Worm (Caenorhabditis elegans) whole organism, L3 larva: ENCODE measurements around the gene K09E2.3.

Experiments used
- R02D3.7 ChIP-seq: fragments of 150-350 bp; optimal IDR thresholded peaks from 2 replicates; lab custom pipeline; 2014; ENCODE audit warnings: missing biosample characterization, missing genetic modification characterization
- ZK546.5 ChIP-seq: sonication (generic microtip); optimal IDR thresholded peaks from 2 replicates; lab custom pipeline; 2017; ENCODE audit warnings: missing biosample characterization, missing genetic modification characterization
- aly-2 ChIP-seq: fragments of 150-350 bp; optimal IDR thresholded peaks from 2 replicates; lab custom pipeline; 2014; ENCODE audit warnings: missing biosample characterization, missing genetic modification characterization
- ceh-16 ChIP-seq: sonication (generic microtip); optimal IDR thresholded peaks from 2 replicates; lab custom pipeline; 2017; ENCODE audit warnings: missing biosample characterization, missing genetic modification characterization
- ceh-82 ChIP-seq: fragments of 150-350 bp; optimal IDR thresholded peaks from 2 replicates; lab custom pipeline; 2014; ENCODE audit warnings: missing biosample characterization, missing genetic modification characterization
- ceh-9 ChIP-seq: sonication (generic microtip); optimal IDR thresholded peaks from 2 replicates; lab custom pipeline; 2018; ENCODE audit warnings: missing biosample characterization, missing genetic modification characterization
- egl-27 ChIP-seq: sonication (generic microtip); optimal IDR thresholded peaks from 4 replicates; lab custom pipeline; 2017; ENCODE audit warnings: missing biosample characterization, missing genetic modification reagents, missing genetic modification characterization
- elt-1 ChIP-seq: fragments of 150-350 bp; optimal IDR thresholded peaks from 2 replicates; lab custom pipeline; 2014; ENCODE audit warnings: missing biosample characterization, missing genetic modification characterization
- elt-2 ChIP-seq: sonication (generic microtip); optimal IDR thresholded peaks from 2 replicates; lab custom pipeline; 2016; ENCODE audit warnings: missing genetic modification reagents, mild to moderate bottlenecking, missing genetic modification characterization, missing compliant biosample characterization
- elt-3 ChIP-seq, 3 experiments: fragments of 150-350 bp in 1 of 3; sonication (generic microtip) in 2 of 3; optimal IDR thresholded peaks; 2 replicates in 2 of 3; 4 replicates in 1 of 3; lab custom pipeline; 2014 to 2017; ENCODE audit warnings: missing biosample characterization in 3 of 3, missing genetic modification characterization in 3 of 3
- fkh-10 ChIP-seq: sonication (generic microtip); optimal IDR thresholded peaks from 2 replicates; lab custom pipeline; 2017; ENCODE audit warnings: missing biosample characterization, missing genetic modification reagents, missing genetic modification characterization
- fkh-2 ChIP-seq: fragments of 150-350 bp; optimal IDR thresholded peaks from 2 replicates; lab custom pipeline; 2014; ENCODE audit warnings: missing biosample characterization, missing genetic modification reagents, missing genetic modification characterization
- hmg-11 ChIP-seq: sonication (generic microtip); optimal IDR thresholded peaks from 2 replicates; lab custom pipeline; 2016; ENCODE audit warnings: missing genetic modification characterization, missing compliant biosample characterization
- jun-1 ChIP-seq: fragments of 150-350 bp; optimal IDR thresholded peaks from 2 replicates; lab custom pipeline; 2014; ENCODE audit warnings: missing biosample characterization, missing genetic modification reagents, missing genetic modification characterization
- lsy-12 ChIP-seq: sonication (generic microtip); optimal IDR thresholded peaks from 2 replicates; lab custom pipeline; 2016; ENCODE audit warnings: mild to moderate bottlenecking, missing genetic modification characterization, missing compliant biosample characterization
- mdl-1 ChIP-seq: fragments of 150-350 bp; optimal IDR thresholded peaks from 2 replicates; lab custom pipeline; 2014; ENCODE audit warnings: missing biosample characterization, missing genetic modification characterization
- mml-1 ChIP-seq: fragments of 150-350 bp; sonication (generic microtip); optimal IDR thresholded peaks from 3 replicates; lab custom pipeline; 2014; ENCODE audit warnings: missing biosample characterization, missing genetic modification characterization
- nfya-1 ChIP-seq: sonication (generic microtip); optimal IDR thresholded peaks from 2 replicates; lab custom pipeline; 2017; ENCODE audit warnings: missing genetic modification characterization, mild to moderate bottlenecking, missing compliant biosample characterization, antibody characterized with exemption, moderate library complexity; ENCODE audit not compliant: insufficient read depth
- nhr-11 ChIP-seq: fragments of 150-350 bp; optimal IDR thresholded peaks from 2 replicates; lab custom pipeline; 2014; ENCODE audit warnings: missing biosample characterization, missing genetic modification characterization
- nhr-12 ChIP-seq: fragments of 150-350 bp; optimal IDR thresholded peaks from 2 replicates; lab custom pipeline; 2014; ENCODE audit warnings: missing biosample characterization, missing genetic modification characterization
- nhr-237 ChIP-seq: fragments of 150-350 bp; optimal IDR thresholded peaks from 2 replicates; lab custom pipeline; 2014; ENCODE audit warnings: missing biosample characterization, missing genetic modification characterization
- nhr-25 ChIP-seq: sonication (generic microtip); optimal IDR thresholded peaks from 2 replicates; lab custom pipeline; 2017; ENCODE audit warnings: missing biosample characterization, missing genetic modification characterization
- nhr-28 ChIP-seq: fragments of 150-350 bp; optimal IDR thresholded peaks from 2 replicates; lab custom pipeline; 2014; ENCODE audit warnings: missing biosample characterization, missing genetic modification characterization
- nhr-43 ChIP-seq: sonication (generic microtip); optimal IDR thresholded peaks from 2 replicates; lab custom pipeline; 2016; ENCODE audit warnings: mild to moderate bottlenecking, missing genetic modification characterization, missing compliant biosample characterization; ENCODE audit not compliant: poor library complexity, severe bottlenecking
- nhr-76 ChIP-seq: fragments of 150-350 bp; sonication (generic microtip); optimal IDR thresholded peaks from 5 replicates; lab custom pipeline; 2014; ENCODE audit warnings: missing biosample characterization, missing genetic modification characterization
- nhr-77 ChIP-seq: fragments of 150-350 bp; optimal IDR thresholded peaks from 2 replicates; lab custom pipeline; 2014; ENCODE audit warnings: missing biosample characterization, missing genetic modification characterization
- pha-4 ChIP-seq: fragments of 150-350 bp; optimal IDR thresholded peaks from 2 replicates; lab custom pipeline; 2014; ENCODE audit warnings: missing biosample characterization, missing genetic modification reagents, missing genetic modification characterization
- pqm-1 ChIP-seq: fragments of 150-350 bp; optimal IDR thresholded peaks from 2 replicates; lab custom pipeline; 2017; ENCODE audit warnings: missing biosample characterization, missing genetic modification characterization, inconsistent platforms
- skn-1 ChIP-seq: fragments of 150-350 bp; optimal IDR thresholded peaks from 2 replicates; lab custom pipeline; 2014; ENCODE audit warnings: missing biosample characterization, missing genetic modification characterization
- snpc-4 ChIP-seq: fragments of 150-350 bp; optimal IDR thresholded peaks from 2 replicates; lab custom pipeline; 2014; ENCODE audit warnings: missing biosample characterization, missing genetic modification characterization
- unc-39 ChIP-seq: sonication (generic microtip); optimal IDR thresholded peaks from 4 replicates; lab custom pipeline; 2017; ENCODE audit warnings: missing biosample characterization, missing genetic modification characterization
- zag-1 ChIP-seq: fragments of 150-350 bp; optimal IDR thresholded peaks from 2 replicates; lab custom pipeline; 2014; ENCODE audit warnings: missing biosample characterization, missing genetic modification characterization
- ztf-11 ChIP-seq: fragments of 150-350 bp; optimal IDR thresholded peaks from 2 replicates; lab custom pipeline; 2014; ENCODE audit warnings: missing biosample characterization, missing genetic modification characterization
- ztf-4 ChIP-seq: fragments of 150-350 bp; optimal IDR thresholded peaks from 2 replicates; lab custom pipeline; 2014; ENCODE audit warnings: missing biosample characterization, missing genetic modification characterization

K09E2.3 gene

ce11 chrX:8675151-8675550, 2.3 kb downstream of the K09E2.3 start:
- no peak for TF ChIP-seq nhr-77 (tag; lab: Kevin White, UChicago)
- TF ChIP-seq nhr-11 (tag; lab: Kevin White, UChicago), result no peak
- no peak for TF ChIP-seq ZK546.5 (tag; lab: Kevin White, UChicago)
- no peak for TF ChIP-seq fkh-10 (GFP tag; lab: Kevin White, UChicago)
- no peak for TF ChIP-seq pqm-1 (tag; lab: Kevin White, UChicago)
- no peak for TF ChIP-seq pha-4 (tag; lab: Kevin White, UChicago)
- no peak for TF ChIP-seq unc-39 (tag; lab: Kevin White, UChicago)
- no peak for TF ChIP-seq snpc-4

DNA sequence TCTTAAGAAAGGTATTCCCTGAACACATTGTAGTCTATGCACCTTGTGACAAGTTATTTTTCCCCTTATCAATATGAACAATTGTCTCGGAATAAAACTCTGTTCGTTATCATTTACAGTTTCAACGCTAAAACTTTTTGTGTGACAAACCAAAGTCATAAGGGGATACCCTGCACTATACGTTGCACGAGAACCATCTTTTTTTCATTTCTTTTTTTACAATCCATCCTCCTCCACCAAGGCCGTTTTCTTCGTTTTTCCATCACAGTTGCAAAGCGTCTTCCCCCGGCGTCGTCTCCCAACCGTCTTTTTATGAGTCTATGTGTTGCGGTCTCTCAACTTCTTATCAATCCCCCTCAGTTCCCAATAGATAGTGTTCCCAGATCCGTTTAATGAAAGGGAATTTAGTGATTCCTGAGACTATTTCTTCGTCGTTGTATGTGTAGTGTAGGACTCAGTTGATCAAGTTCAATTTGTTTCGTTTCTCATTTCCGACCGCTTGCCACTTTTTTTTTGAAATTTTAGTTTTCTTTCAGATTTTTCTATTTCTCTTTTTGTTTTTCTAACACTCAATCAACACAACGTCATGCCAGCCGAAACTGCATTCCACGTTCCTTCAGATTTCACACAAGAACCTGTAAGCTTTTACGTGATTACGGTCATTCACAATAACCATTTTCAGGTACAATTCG, 3.4 kb downstream of the K09E2.3 start:
- no peak for TF ChIP-seq ceh-82 (tag; lab: Kevin White, UChicago)
- TF ChIP-seq ztf-11, result no peak
- TF ChIP-seq lsy-12 (tag; lab: Kevin White, UChicago), result no peak
- TF ChIP-seq pha-4 (tag; lab: Kevin White, UChicago), result peak; percentile 34
- no peak for TF ChIP-seq hmg-11 (tag; lab: Kevin White, UChicago)
- TF ChIP-seq mdl-1, result peak; percentile 56
- no peak for TF ChIP-seq nhr-28
- no peak for TF ChIP-seq mml-1 (tag; lab: Kevin White, UChicago)
- TF ChIP-seq elt-2, result peak; percentile 84
- peak; percentile 21 for TF ChIP-seq nhr-25
- TF ChIP-seq ceh-9 (tag; lab: Kevin White, UChicago), result no peak
- TF ChIP-seq pqm-1 (tag; lab: Kevin White, UChicago), result peak; percentile 70
- no peak for TF ChIP-seq egl-27 (tag; lab: Kevin White, UChicago)
- TF ChIP-seq nfya-1 (tag; lab: Kevin White, UChicago), result no peak
- TF ChIP-seq ztf-4, result no peak
- TF ChIP-seq elt-1 (tag; lab: Kevin White, UChicago), result no peak
- TF ChIP-seq elt-3 (tag; optimal IDR thresholded peaks at IDR 0.05; lab: Kevin White, UChicago), result peak in 1 of 3 experiments; percentile 58
- TF ChIP-seq fkh-2 (tag; lab: Kevin White, UChicago), result no peak
- TF ChIP-seq jun-1 (tag; lab: Kevin White, UChicago), result peak; percentile 38

DNA sequence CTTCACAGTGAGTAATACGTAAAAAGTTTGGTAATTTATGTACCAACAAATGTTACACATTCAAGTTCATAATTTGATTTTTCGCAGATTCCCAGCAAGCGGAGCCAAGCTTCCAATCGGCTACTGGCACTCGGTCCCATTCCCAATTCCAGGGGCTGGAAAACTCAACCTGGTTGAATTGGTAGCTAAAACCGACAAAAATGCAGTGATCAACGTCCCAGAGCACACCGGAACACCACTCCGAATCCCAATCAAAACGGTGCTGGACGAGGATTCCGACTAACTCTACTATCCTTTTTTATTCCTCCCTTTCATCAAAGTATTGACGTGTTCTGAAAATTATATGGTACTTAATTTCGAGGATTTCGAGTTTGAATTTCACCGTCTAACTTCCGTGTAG, 4.4 kb downstream of the K09E2.3 start:
- no peak for TF ChIP-seq nhr-237 (tag; lab: Kevin White, UChicago)
- TF ChIP-seq R02D3.7 (tag; lab: Kevin White, UChicago), result no peak
- TF ChIP-seq pha-4 (tag; lab: Kevin White, UChicago), result no peak
- no peak for TF ChIP-seq egl-27 (tag; lab: Kevin White, UChicago)
- TF ChIP-seq nhr-76 (tag; lab: Kevin White, UChicago), result no peak
- no peak for TF ChIP-seq unc-39 (tag; lab: Kevin White, UChicago)
- no peak for TF ChIP-seq elt-2
- TF ChIP-seq jun-1 (tag; lab: Kevin White, UChicago), result no peak
- no peak for TF ChIP-seq skn-1 (tag; lab: Kevin White, UChicago)
- TF ChIP-seq nhr-43 (tag; lab: Kevin White, UChicago), result no peak
- no peak for TF ChIP-seq zag-1 (tag; lab: Kevin White, UChicago)
- no peak for TF ChIP-seq nhr-12 (tag; lab: Kevin White, UChicago)

DNA sequence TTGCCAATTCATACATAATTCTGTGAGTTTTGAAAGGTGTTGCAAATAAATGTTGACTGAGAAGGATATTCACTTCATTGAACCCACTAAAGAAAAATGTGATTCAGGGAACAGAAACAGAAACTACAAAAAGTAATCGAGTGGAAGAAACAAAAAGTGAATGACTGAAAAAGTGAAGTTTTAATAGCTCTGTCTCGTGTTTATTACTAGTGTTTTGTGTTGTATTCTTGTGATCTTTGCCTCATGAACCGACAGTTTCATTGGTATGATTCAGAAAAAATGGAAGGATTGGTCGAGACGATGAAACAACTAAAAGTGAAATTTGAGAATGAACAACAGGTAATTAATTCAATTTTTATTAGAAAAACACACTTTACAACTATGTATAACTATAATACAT, 5.0 kb downstream of the K09E2.3 start:
- TF ChIP-seq aly-2 (tag; lab: Kevin White, UChicago), result no peak
- peak; percentile 39 for TF ChIP-seq pqm-1 (tag; lab: Kevin White, UChicago)
- TF ChIP-seq elt-2, result peak; percentile 7

DNA sequence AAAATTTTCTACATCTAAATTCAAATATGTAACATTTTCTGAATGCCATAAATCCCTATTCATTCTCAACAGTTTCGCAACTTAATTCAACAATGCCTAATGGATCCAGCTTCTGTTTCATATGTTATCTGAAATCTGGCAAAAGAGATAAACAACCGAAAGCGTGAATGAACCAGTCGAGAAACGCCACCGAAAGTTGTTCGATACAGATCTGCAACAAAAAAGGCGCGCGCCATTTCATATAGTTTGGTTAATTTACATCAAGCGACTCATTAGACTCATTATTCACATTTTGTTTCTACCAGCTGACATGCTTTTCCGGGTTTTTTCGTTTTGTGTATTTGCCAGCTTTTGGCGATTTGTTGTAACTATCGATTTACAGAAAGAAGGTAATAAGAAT, 8.7 kb downstream of the K09E2.3 start, which contains the start of gene K09E2.1:
Gene K09E2.1, plus strand, starts transcription at position 301 of the 400 bp plus-strand sequence.
- TF ChIP-seq nhr-25 (no peak), hmg-11 (tag; lab: Kevin White, UChicago) (no peak), ceh-16 (tag; lab: Kevin White, UChicago) (no peak), nhr-11 (tag; lab: Kevin White, UChicago) (no peak), nhr-12 (tag; lab: Kevin White, UChicago) (no peak), zag-1 (tag; lab: Kevin White, UChicago) (no peak), unc-39 (tag; lab: Kevin White, UChicago) (no peak), nhr-28 (no peak), nfya-1 (tag; lab: Kevin White, UChicago) (no peak), ZK546.5 (tag; lab: Kevin White, UChicago) (no peak), pha-4 (tag; lab: Kevin White, UChicago) (no peak)
